Fruit fly (Drosophila melanogaster): ENCODE results near the gene CG34124.

- peak; percentile 42 for TF ChIP-seq CG6792 (GFP tag; optimal IDR thresholded peaks at IDR 0.05)
- peak; percentile 63; the same call in 2 of the 3 replicates for TF ChIP-seq eg (GFP tag; IDR thresholded peaks at IDR 0.05)
Observed at dm6 chr2L:5010784-5011260, 52.6 kb downstream of the CG34124 start, which contains the start of the genes CG31917, Tfb5 and SelT.
